3 fruit fly cellular contexts compared by ENCODE assay signal in the genomic region with DNA sequence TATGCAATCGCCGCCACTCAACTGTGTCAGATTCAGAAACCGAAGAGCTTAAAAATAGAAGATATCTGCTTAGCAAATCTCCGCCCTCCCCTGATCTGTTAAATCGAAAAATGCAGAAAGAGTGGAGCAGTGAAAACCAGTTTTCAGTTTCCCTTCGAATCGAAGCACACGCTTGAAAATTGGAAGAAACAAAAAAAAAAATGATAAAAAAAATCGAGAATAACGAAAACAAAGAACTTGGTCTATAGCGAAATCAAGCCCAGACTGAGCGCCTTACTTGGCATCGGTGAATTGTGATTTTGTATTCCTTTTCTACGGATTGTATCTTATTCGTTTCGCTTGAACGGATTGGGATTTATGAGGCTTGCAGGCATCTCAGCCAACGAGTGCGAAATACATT.
TF ChIP-seq lines count a peak whose summit lies in the region.

No protein-coding gene starts in this region.

- no peak for TF ChIP-seq CTCF in whole organism, embryonic (GFP tag; optimal IDR thresholded peaks at IDR 0.05; lab: Kevin White, UChicago)

TF ChIP-seq in whole organism, embryonic, 481 proteins besides CTCF, POLR2A, EP300 and RAD21:
- TF ChIP-seq nom (GFP tag; optimal IDR thresholded peaks at IDR 0.05; lab: Kevin White, UChicago) (peak; percentile 60), CG6654 (GFP tag; optimal IDR thresholded peaks at IDR 0.05; lab: Kevin White, UChicago) (no peak), nmo (GFP tag; optimal IDR thresholded peaks at IDR 0.05; lab: Kevin White, UChicago) (no peak), disco-r (GFP tag; optimal IDR thresholded peaks at IDR 0.05; lab: Kevin White, UChicago) (no peak), chinmo (GFP tag; IDR thresholded peaks at IDR 0.05; lab: Robert Waterston, UW; ENCODE audit: partially characterized antibody) (peak; percentile 80; the same call in 1 of the 4 replicates), zf30C (GFP tag; optimal IDR thresholded peaks at IDR 0.05; lab: Kevin White, UChicago) (no peak), her (GFP tag; optimal IDR thresholded peaks at IDR 0.05; lab: Kevin White, UChicago) (no peak), vvl (GFP tag; IDR thresholded peaks at IDR 0.05; lab: Robert Waterston, UW) (no peak)

TF ChIP-seq in whole organism, prepupa, 60 proteins besides CTCF, POLR2A, EP300 and RAD21:
- peak; percentile 48 for TF ChIP-seq CG9139 (GFP tag; optimal IDR thresholded peaks at IDR 0.05; lab: Kevin White, UChicago)
- TF ChIP-seq CG6808 (GFP tag; optimal IDR thresholded peaks at IDR 0.05; lab: Kevin White, UChicago) = peak; percentile 36
- no peak for TF ChIP-seq eg (GFP tag; IDR thresholded peaks at IDR 0.05; lab: Robert Waterston, UW)
- peak; percentile 25 for TF ChIP-seq spab (GFP tag; optimal IDR thresholded peaks at IDR 0.05; lab: Kevin White, UChicago)
- peak; percentile 27 for TF ChIP-seq Eip78C (GFP tag; lab: Kevin White, UChicago)
- TF ChIP-seq ss (GFP tag; optimal IDR thresholded peaks at IDR 0.05; lab: Kevin White, UChicago) = peak; percentile 26 to 64

TF ChIP-seq in whole organism, pupa, 21 proteins besides CTCF, POLR2A, EP300 and RAD21:
- TF ChIP-seq CG34367 (tag; optimal IDR thresholded peaks at IDR 0.05; lab: Kevin White, UChicago) = no peak
- TF ChIP-seq rn (GFP tag; IDR thresholded peaks at IDR 0.05; lab: Robert Waterston, UW) = no peak
- TF ChIP-seq CG9948 (tag; optimal IDR thresholded peaks at IDR 0.05; lab: Kevin White, UChicago) = no peak
- no peak for TF ChIP-seq CG8159 (tag; optimal IDR thresholded peaks at IDR 0.05; lab: Kevin White, UChicago)
- no peak for TF ChIP-seq Pif1A (GFP tag; optimal IDR thresholded peaks at IDR 0.05; lab: Kevin White, UChicago)
- TF ChIP-seq Snoo (tag; optimal IDR thresholded peaks at IDR 0.05; lab: Kevin White, UChicago) = no peak
- no peak for TF ChIP-seq CG8301 (tag; optimal IDR thresholded peaks at IDR 0.05; lab: Kevin White, UChicago)
- TF ChIP-seq fd96Ca (GFP tag; IDR thresholded peaks at IDR 0.05; lab: Robert Waterston, UW) = no peak
- peak; percentile 36 for TF ChIP-seq EcR (GFP tag; optimal IDR thresholded peaks at IDR 0.05; lab: Kevin White, UChicago)
- 0 out of 2 replicates have a peak, but pooled peaks have one; percentile 15 for TF ChIP-seq CG12605 (GFP tag; IDR thresholded peaks at IDR 0.05; lab: Robert Waterston, UW)
- TF ChIP-seq CG4496 (GFP tag; IDR thresholded peaks at IDR 0.05; lab: Robert Waterston, UW) = no peak
- TF ChIP-seq CG13204 (GFP tag; optimal IDR thresholded peaks at IDR 0.05; lab: Kevin White, UChicago) = peak; percentile 33
- TF ChIP-seq CG10348 (GFP tag; IDR thresholded peaks at IDR 0.05; lab: Robert Waterston, UW) = no peak
- TF ChIP-seq D1 (tag; optimal IDR thresholded peaks at IDR 0.05; lab: Kevin White, UChicago) = peak; percentile 48
- peak; percentile 4 for TF ChIP-seq CG15710 (tag; optimal IDR thresholded peaks at IDR 0.05; lab: Kevin White, UChicago)
- no peak for TF ChIP-seq Ets98B (GFP tag; IDR thresholded peaks at IDR 0.05; lab: Robert Waterston, UW)
- TF ChIP-seq Pif1B (GFP tag; optimal IDR thresholded peaks at IDR 0.05; lab: Kevin White, UChicago) = no peak
- TF ChIP-seq CG32121 (GFP tag; IDR thresholded peaks at IDR 0.05; lab: Robert Waterston, UW) = no peak
- TF ChIP-seq CG14655 (GFP tag; optimal IDR thresholded peaks at IDR 0.05; lab: Kevin White, UChicago) = no peak
- TF ChIP-seq gl (tag; optimal IDR thresholded peaks at IDR 0.05; lab: Kevin White, UChicago) = peak; percentile 30
